Worm (Caenorhabditis elegans) whole organism, L3 larva: ENCODE measurements around the gene srh-118.

ENCODE experiments used
- elt-1 ChIP-seq: fragments of 150-350 bp; optimal IDR thresholded peaks from 2 replicates; lab custom pipeline; 2014; ENCODE audit warnings: missing biosample characterization, missing genetic modification characterization
- jun-1 ChIP-seq: fragments of 150-350 bp; optimal IDR thresholded peaks from 2 replicates; lab custom pipeline; 2014; ENCODE audit warnings: missing biosample characterization, missing genetic modification reagents, missing genetic modification characterization
- mdl-1 ChIP-seq: fragments of 150-350 bp; optimal IDR thresholded peaks from 2 replicates; lab custom pipeline; 2014; ENCODE audit warnings: missing biosample characterization, missing genetic modification characterization
- mml-1 ChIP-seq: fragments of 150-350 bp; sonication (generic microtip); optimal IDR thresholded peaks from 3 replicates; lab custom pipeline; 2014; ENCODE audit warnings: missing biosample characterization, missing genetic modification characterization
- nhr-237 ChIP-seq: fragments of 150-350 bp; optimal IDR thresholded peaks from 2 replicates; lab custom pipeline; 2014; ENCODE audit warnings: missing biosample characterization, missing genetic modification characterization
- nhr-76 ChIP-seq: fragments of 150-350 bp; sonication (generic microtip); optimal IDR thresholded peaks from 5 replicates; lab custom pipeline; 2014; ENCODE audit warnings: missing biosample characterization, missing genetic modification characterization
- tbx-2 ChIP-seq: sonication (generic microtip); optimal IDR thresholded peaks from 2 replicates; lab custom pipeline; 2016; ENCODE audit warnings: mild to moderate bottlenecking, missing genetic modification characterization, missing compliant biosample characterization
- unc-39 ChIP-seq: sonication (generic microtip); optimal IDR thresholded peaks from 4 replicates; lab custom pipeline; 2017; ENCODE audit warnings: missing biosample characterization, missing genetic modification characterization

DNA sequence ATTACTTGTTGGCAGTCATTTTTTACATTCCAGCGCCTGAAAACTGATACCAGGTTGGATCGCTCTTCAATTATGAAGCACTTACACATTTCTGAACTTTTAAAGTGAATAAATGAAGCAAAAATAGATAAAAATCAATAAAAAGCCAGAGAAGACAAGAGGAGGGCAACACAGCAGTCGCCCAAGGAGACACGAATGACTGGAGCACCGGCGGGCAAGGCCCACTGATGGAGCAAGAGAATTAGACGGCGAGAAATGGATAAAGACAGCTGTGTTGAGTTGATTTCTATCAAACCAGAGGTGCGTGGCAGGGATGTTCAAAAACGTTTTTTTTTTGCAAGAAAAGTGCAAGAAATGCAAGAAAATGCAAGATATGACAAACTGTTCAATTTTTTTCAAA is 43.3 kb upstream of the srh-118 start:
- no peak for TF ChIP-seq jun-1 (tag; lab: Kevin White, UChicago)
- TF ChIP-seq elt-1 = no peak
- TF ChIP-seq tbx-2 (tag; lab: Kevin White, UChicago) = no peak
- no peak for TF ChIP-seq nhr-237 (tag; lab: Kevin White, UChicago)
- no peak for TF ChIP-seq mdl-1 (tag; lab: Kevin White, UChicago)
- no peak for TF ChIP-seq mml-1 (tag; lab: Kevin White, UChicago)
- no peak for TF ChIP-seq unc-39 (tag; lab: Kevin White, UChicago)
- TF ChIP-seq nhr-76 (tag; lab: Kevin White, UChicago) = no peak
